Fruit fly (Drosophila melanogaster) whole organism, embryonic: ENCODE results near the gene CG32712.

Experiments
- CG13624 ChIP-seq: fragments of 200-800 bp; sonication (Bioruptor generic); optimal IDR thresholded peaks from 2 replicates; lab custom pipeline; 2016; ENCODE audit warnings: missing biosample characterization, missing genetic modification characterization
- CG14710 ChIP-seq: fragments of 200-800 bp; sonication (Bioruptor generic); optimal IDR thresholded peaks from 3 replicates; lab custom pipeline; 2019; ENCODE audit warnings: missing biosample characterization, mild to moderate bottlenecking, missing genetic modification characterization, moderate library complexity
- CG15514 ChIP-seq: fragments of 200-800 bp; sonication (Bioruptor generic); optimal IDR thresholded peaks from 3 replicates; lab custom pipeline; 2017; ENCODE audit warnings: missing biosample characterization, missing genetic modification characterization, mild to moderate bottlenecking, moderate library complexity, missing genetic modification reagents
- CG1603 ChIP-seq: fragments of 200-800 bp; sonication (Bioruptor generic); optimal IDR thresholded peaks from 2 replicates; lab custom pipeline; 2019; ENCODE audit warnings: missing biosample characterization, mild to moderate bottlenecking, missing genetic modification characterization, moderate library complexity
- CG17186 ChIP-seq: fragments of 200-800 bp; sonication (Bioruptor generic); optimal IDR thresholded peaks from 3 replicates; lab custom pipeline; 2017; ENCODE audit warnings: missing biosample characterization, missing genetic modification reagents, missing genetic modification characterization
- CG17328 ChIP-seq: fragments of 200-800 bp; sonication (Bioruptor generic); IDR thresholded peaks from 2 replicates; pipeline ENCODE4 v1.3.6; 2022; ENCODE audit warnings: missing biosample characterization, missing genetic modification characterization
- CG17361 ChIP-seq: fragments of 200-800 bp; sonication (Bioruptor generic); IDR thresholded peaks from 3 replicates; pipeline ENCODE4 v1.3.6; 2022; ENCODE audit warnings: missing biosample characterization, missing genetic modification characterization
- CG31365 ChIP-seq: fragments of 200-800 bp; sonication (Bioruptor generic); optimal IDR thresholded peaks from 2 replicates; lab custom pipeline; 2018; ENCODE audit warnings: missing biosample characterization, mild to moderate bottlenecking, missing genetic modification characterization
- CG3407 ChIP-seq: fragments of 200-800 bp; sonication (Bioruptor generic); optimal IDR thresholded peaks from 2 replicates; lab custom pipeline; 2018; ENCODE audit warnings: missing biosample characterization, mild to moderate bottlenecking, missing genetic modification characterization
- CG34224 ChIP-seq: fragments of 200-800 bp; sonication (Bioruptor generic); IDR thresholded peaks from 3 replicates; pipeline ENCODE4 v1.3.6; 2022; ENCODE audit warnings: missing biosample characterization, missing genetic modification characterization; ENCODE audit not compliant: partially characterized antibody
- CG6854 ChIP-seq: fragments of 200-800 bp; sonication (Bioruptor generic); optimal IDR thresholded peaks from 3 replicates; lab custom pipeline; 2017; ENCODE audit warnings: missing biosample characterization, mild to moderate bottlenecking, missing genetic modification characterization
- CG7271 ChIP-seq: fragments of 200-800 bp; sonication (Bioruptor generic); optimal IDR thresholded peaks from 2 replicates; lab custom pipeline; 2018; ENCODE audit warnings: missing biosample characterization, mild to moderate bottlenecking, missing genetic modification characterization, moderate library complexity
- CG7357 ChIP-seq: fragments of 200-800 bp; sonication (Bioruptor generic); IDR thresholded peaks from 3 replicates; pipeline ENCODE4 v1.3.6; 2022; ENCODE audit warnings: missing biosample characterization, missing genetic modification characterization
- CG7745 ChIP-seq: fragments of 200-800 bp; sonication (Bioruptor generic); optimal IDR thresholded peaks from 2 replicates; lab custom pipeline; 2018; ENCODE audit warnings: missing biosample characterization, mild to moderate bottlenecking, missing genetic modification characterization, moderate library complexity
- CTCF ChIP-seq: fragments of 200-800 bp; sonication (Bioruptor generic); optimal IDR thresholded peaks from 2 replicates; lab custom pipeline; 2017; ENCODE audit warnings: missing biosample characterization, mild to moderate bottlenecking, missing genetic modification characterization, moderate library complexity
- CrebB ChIP-seq: fragments of 200-800 bp; sonication (Bioruptor generic); optimal IDR thresholded peaks from 3 replicates; lab custom pipeline; 2018; ENCODE audit warnings: missing biosample characterization, mild to moderate bottlenecking, missing genetic modification characterization
- D19B ChIP-seq: fragments of 200-800 bp; sonication (Bioruptor generic); optimal IDR thresholded peaks from 2 replicates; lab custom pipeline; 2017; ENCODE audit warnings: missing biosample characterization, mild to moderate bottlenecking, missing genetic modification characterization
- Gsc ChIP-seq: fragments of 200-800 bp; sonication (Bioruptor generic); IDR thresholded peaks from 2 replicates; pipeline ENCODE4 v1.3.6; 2022; ENCODE audit warnings: missing biosample characterization, missing genetic modification characterization
- HLH54F ChIP-seq: fragments of 200-800 bp; sonication (Bioruptor generic); optimal IDR thresholded peaks from 3 replicates; lab custom pipeline; 2016; ENCODE audit warnings: missing biosample characterization, missing genetic modification characterization
- Lpt ChIP-seq: fragments of >200 bp; optimal IDR thresholded peaks from 2 replicates; lab custom pipeline; 2018; ENCODE audit warnings: missing biosample characterization, missing genetic modification characterization
- MBD-R2 ChIP-seq: fragments of 200-800 bp; sonication (Bioruptor generic); IDR thresholded peaks from 2 replicates; pipeline ENCODE4 v1.3.6; 2022; ENCODE audit warnings: missing biosample characterization, missing genetic modification characterization
- Max ChIP-seq: fragments of 200-800 bp; sonication (Bioruptor generic); optimal IDR thresholded peaks from 2 replicates; lab custom pipeline; 2016; ENCODE audit warnings: missing biosample characterization, mild to moderate bottlenecking, missing genetic modification characterization
- Meics ChIP-seq: fragments of 200-800 bp; sonication (Bioruptor generic); optimal IDR thresholded peaks from 2 replicates; lab custom pipeline; 2017; ENCODE audit warnings: missing biosample characterization, mild to moderate bottlenecking, missing genetic modification characterization
- Mes4 ChIP-seq: fragments of 200-800 bp; sonication (Bioruptor generic); optimal IDR thresholded peaks from 2 replicates; lab custom pipeline; 2016; ENCODE audit warnings: missing biosample characterization, missing genetic modification characterization
- Pdp1 ChIP-seq, 2 experiments: fragments of 200-800 bp; sonication (Bioruptor generic); optimal IDR thresholded peaks; 3 replicates each; lab custom pipeline; 2016; ENCODE audit warnings: missing biosample characterization in 2 of 2, missing genetic modification characterization in 2 of 2, mild to moderate bottlenecking in 1 of 2, moderate library complexity in 1 of 2
- Ssrp ChIP-seq: fragments of 200-800 bp; sonication (Bioruptor generic); optimal IDR thresholded peaks from 2 replicates; lab custom pipeline; 2018; ENCODE audit warnings: missing biosample characterization, mild to moderate bottlenecking, missing genetic modification characterization, moderate library complexity
- Tbp ChIP-seq: fragments of >200 bp; optimal IDR thresholded peaks from 2 replicates; lab custom pipeline; 2018; ENCODE audit warnings: missing biosample characterization, missing genetic modification characterization
- ac ChIP-seq: fragments of 200-800 bp; sonication (Bioruptor generic); optimal IDR thresholded peaks from 3 replicates; lab custom pipeline; 2017; ENCODE audit warnings: missing biosample characterization, mild to moderate bottlenecking, missing genetic modification characterization
- amos ChIP-seq: fragments of 200-800 bp; sonication (Bioruptor generic); IDR thresholded peaks from 2 replicates; pipeline ENCODE4 v1.3.6; 2022; ENCODE audit warnings: missing biosample characterization, missing genetic modification characterization; ENCODE audit not compliant: partially characterized antibody
- ap ChIP-seq: fragments of 200-800 bp; sonication (Bioruptor generic); IDR thresholded peaks from 2 replicates; pipeline ENCODE4 v1.3.6; 2022; ENCODE audit warnings: missing biosample characterization, missing genetic modification characterization
- ara ChIP-seq: fragments of 200-800 bp; sonication (Bioruptor generic); IDR thresholded peaks from 2 replicates; pipeline ENCODE4 v1.3.6; 2022; ENCODE audit warnings: missing biosample characterization, missing genetic modification characterization
- cato ChIP-seq: fragments of 200-800 bp; sonication (Bioruptor generic); optimal IDR thresholded peaks from 2 replicates; lab custom pipeline; 2016; ENCODE audit warnings: missing biosample characterization, missing genetic modification characterization, borderline replicate concordance
- cwo ChIP-seq: fragments of 200-800 bp; sonication (Bioruptor generic); optimal IDR thresholded peaks from 3 replicates; lab custom pipeline; 2017; ENCODE audit warnings: missing biosample characterization, missing genetic modification characterization, mild to moderate bottlenecking, moderate library complexity, missing genetic modification reagents
- dmrt99B ChIP-seq: fragments of 200-800 bp; sonication (Bioruptor generic); optimal IDR thresholded peaks from 2 replicates; lab custom pipeline; 2018; ENCODE audit warnings: missing biosample characterization, mild to moderate bottlenecking, missing genetic modification characterization, moderate library complexity
- exex ChIP-seq: fragments of 200-800 bp; sonication (Bioruptor generic); optimal IDR thresholded peaks from 4 replicates; lab custom pipeline; 2018; ENCODE audit warnings: missing biosample characterization, mild to moderate bottlenecking, missing genetic modification characterization, moderate library complexity
- gcm2 ChIP-seq: fragments of 200-800 bp; sonication (Bioruptor generic); optimal IDR thresholded peaks from 2 replicates; lab custom pipeline; 2016; ENCODE audit warnings: missing biosample characterization, missing genetic modification characterization
- gfzf ChIP-seq: fragments of 200-800 bp; sonication (Bioruptor generic); optimal IDR thresholded peaks from 2 replicates; lab custom pipeline; 2016; ENCODE audit warnings: missing biosample characterization, mild to moderate bottlenecking, missing genetic modification characterization, moderate library complexity
- grn ChIP-seq: fragments of 200-800 bp; sonication (Bioruptor generic); optimal IDR thresholded peaks from 3 replicates; lab custom pipeline; 2017; ENCODE audit warnings: missing biosample characterization, missing genetic modification characterization
- gro ChIP-seq: fragments of 200-800 bp; sonication (Bioruptor generic); optimal IDR thresholded peaks from 2 replicates; lab custom pipeline; 2016; ENCODE audit warnings: missing biosample characterization, missing genetic modification characterization
- mam ChIP-seq: fragments of 200-800 bp; sonication (Bioruptor generic); optimal IDR thresholded peaks from 3 replicates; lab custom pipeline; 2016; ENCODE audit warnings: missing biosample characterization, missing genetic modification characterization
- mirr ChIP-seq: fragments of 200-800 bp; sonication (Bioruptor generic); optimal IDR thresholded peaks from 3 replicates; lab custom pipeline; 2018; ENCODE audit warnings: missing biosample characterization, mild to moderate bottlenecking, missing genetic modification characterization
- nau ChIP-seq: fragments of 200-800 bp; sonication (Bioruptor generic); optimal IDR thresholded peaks from 3 replicates; lab custom pipeline; 2017; ENCODE audit warnings: missing biosample characterization, mild to moderate bottlenecking, missing genetic modification characterization, missing genetic modification reagents
- oc ChIP-seq: fragments of 200-800 bp; sonication (Bioruptor generic); optimal IDR thresholded peaks from 2 replicates; lab custom pipeline; 2018; ENCODE audit warnings: missing biosample characterization, mild to moderate bottlenecking, missing genetic modification characterization, moderate library complexity
- pzg ChIP-seq: fragments of 200-800 bp; sonication (Bioruptor generic); optimal IDR thresholded peaks from 3 replicates; lab custom pipeline; 2018; ENCODE audit warnings: missing biosample characterization, mild to moderate bottlenecking, missing genetic modification characterization, moderate library complexity
- salm ChIP-seq: fragments of 200-800 bp; sonication (Bioruptor generic); optimal IDR thresholded peaks from 2 replicates; lab custom pipeline; 2018; ENCODE audit warnings: missing biosample characterization, mild to moderate bottlenecking, missing genetic modification characterization
- schlank ChIP-seq: fragments of 200-800 bp; sonication (Bioruptor generic); optimal IDR thresholded peaks from 2 replicates; lab custom pipeline; 2018; ENCODE audit warnings: missing biosample characterization, mild to moderate bottlenecking, missing genetic modification characterization
- slbo ChIP-seq: fragments of 200-800 bp; sonication (Bioruptor generic); IDR thresholded peaks from 2 replicates; pipeline ENCODE4 v1.3.6; 2022; ENCODE audit warnings: missing biosample characterization, missing genetic modification characterization
- so ChIP-seq: fragments of 200-800 bp; sonication (Bioruptor generic); IDR thresholded peaks from 3 replicates; pipeline ENCODE4 v1.3.6; 2022; ENCODE audit warnings: missing biosample characterization, missing genetic modification characterization
- zfh1 ChIP-seq: fragments of 200-800 bp; sonication (Bioruptor generic); IDR thresholded peaks from 3 replicates; pipeline ENCODE4 v1.3.6; 2022; ENCODE audit warnings: missing biosample characterization, missing genetic modification characterization
- zfh2 ChIP-seq: fragments of 200-800 bp; sonication (Bioruptor generic); optimal IDR thresholded peaks from 2 replicates; lab custom pipeline; 2016; ENCODE audit warnings: missing biosample characterization, missing genetic modification characterization

The CG32712 gene

dm6 chrX:8408971-8409455, 24.6 kb downstream of the CG32712 start, which contains the start of gene Trf2 (continued):
- TF ChIP-seq CG15514 (GFP tag; lab: Kevin White, UChicago) (peak; percentile 46), dmrt99B (tag; lab: Kevin White, UChicago) (no peak), CG17328 (GFP tag; lab: Robert Waterston, UW) (0 out of 2 replicates have a peak, but pooled peaks have one; percentile 26), pzg (GFP tag; lab: Kevin White, UChicago) (peak; percentile 70), Meics (GFP tag; lab: Kevin White, UChicago) (peak; percentile 22), Ssrp (no peak), mirr (GFP tag; lab: Kevin White, UChicago) (peak; percentile 9), CG3407 (GFP tag; lab: Kevin White, UChicago) (no peak), ac (GFP tag; lab: Kevin White, UChicago) (peak; percentile 8), zfh1 (GFP tag; lab: Robert Waterston, UW) (peak; percentile 49; the same call in 2 of the 3 replicates), ap (GFP tag; lab: Robert Waterston, UW) (no peak), CG31365 (peak; percentile 31), CTCF (peak; percentile 2), exex (tag; lab: Kevin White, UChicago) (no peak), Mes4 (peak; percentile 6), slbo (GFP tag; lab: Robert Waterston, UW) (peak; percentile 38; the same call in 1 of the 2 replicates), salm (no peak), zfh2 (GFP tag; lab: Kevin White, UChicago) (no peak), ara (GFP tag; lab: Robert Waterston, UW) (no peak), CG7271 (tag; lab: Kevin White, UChicago) (peak; percentile 33), gfzf (GFP tag; lab: Kevin White, UChicago) (peak; percentile 90), CG17186 (GFP tag; lab: Kevin White, UChicago) (peak; percentile 9), so (0 out of 3 replicates have a peak, but pooled peaks have one; percentile 11), gcm2 (GFP tag; lab: Kevin White, UChicago) (no peak), CG7357 (GFP tag; lab: Robert Waterston, UW) (no peak), amos (GFP tag; lab: Robert Waterston, UW) (peak; percentile 54; the same call in 1 of the 2 replicates), CrebB (tag; lab: Kevin White, UChicago) (peak; percentile 47), Gsc (no peak), Pdp1 (GFP tag; optimal IDR thresholded peaks at IDR 0.05; lab: Kevin White, UChicago) (peak; percentile 19 to 29), CG34224 (GFP tag; lab: Robert Waterston, UW) (no peak), CG1603 (tag; lab: Kevin White, UChicago) (peak; percentile 2), gro (GFP tag; lab: Kevin White, UChicago) (peak; percentile 13), HLH54F (GFP tag; lab: Kevin White, UChicago) (peak; percentile 19), D19B (GFP tag; lab: Kevin White, UChicago) (no peak), CG13624 (GFP tag; lab: Kevin White, UChicago) (peak; percentile 48), Max (GFP tag; lab: Kevin White, UChicago) (peak; percentile 3), grn (GFP tag; lab: Kevin White, UChicago) (no peak), Tbp (peak; percentile 61), CG7745 (tag; lab: Kevin White, UChicago) (no peak), cwo (GFP tag; lab: Kevin White, UChicago) (no peak), cato (no peak), CG6854 (no peak), MBD-R2 (GFP tag; lab: Robert Waterston, UW) (0 out of 2 replicates have a peak, but pooled peaks have one; percentile 15), CG14710 (tag; lab: Kevin White, UChicago) (peak; percentile 29), Lpt (GFP tag; lab: Kevin White, UChicago) (no peak), oc (tag; lab: Kevin White, UChicago) (no peak), mam (GFP tag; lab: Kevin White, UChicago) (peak; percentile 11), schlank (tag; lab: Kevin White, UChicago) (peak; percentile 3), nau (no peak), CG17361 (GFP tag; lab: Robert Waterston, UW) (0 out of 3 replicates have a peak, but pooled peaks have one; percentile 15)
